Worm (Caenorhabditis elegans) whole organism, L2 larva: Measurements from ENCODE around the gene C40A11.2.

ENCODE experiments used
- F13H6.1 ChIP-seq: sonication (generic microtip); optimal IDR thresholded peaks from 2 replicates; lab custom pipeline; 2016; ENCODE audit warnings: missing genetic modification characterization, missing compliant biosample characterization
- R02D3.7 ChIP-seq: fragments of 150-350 bp; optimal IDR thresholded peaks from 2 replicates; lab custom pipeline; 2014; ENCODE audit warnings: missing biosample characterization, missing genetic modification characterization
- Y55F3AM.14 ChIP-seq: fragments of 200-800 bp; sonication (Bioruptor generic); optimal IDR thresholded peaks from 2 replicates; lab custom pipeline; 2018; ENCODE audit warnings: mild to moderate bottlenecking, missing genetic modification characterization, missing compliant biosample characterization
- ZK546.5 ChIP-seq: sonication (generic microtip); optimal IDR thresholded peaks from 2 replicates; lab custom pipeline; 2017; ENCODE audit warnings: missing biosample characterization, missing genetic modification characterization
- alr-1 ChIP-seq: fragments of 150-350 bp; optimal IDR thresholded peaks from 2 replicates; lab custom pipeline; 2014; ENCODE audit warnings: missing biosample characterization, missing genetic modification characterization
- aly-2 ChIP-seq: fragments of 150-350 bp; optimal IDR thresholded peaks from 2 replicates; lab custom pipeline; 2014; ENCODE audit warnings: missing biosample characterization, missing genetic modification characterization
- blmp-1 ChIP-seq: sonication (generic microtip); optimal IDR thresholded peaks from 2 replicates; lab custom pipeline; 2017; ENCODE audit warnings: missing genetic modification characterization, mild to moderate bottlenecking, missing compliant biosample characterization, antibody characterized with exemption, moderate library complexity; ENCODE audit not compliant: insufficient read depth
- ceh-16 ChIP-seq: fragments of 150-350 bp; optimal IDR thresholded peaks from 2 replicates; lab custom pipeline; 2014; ENCODE audit warnings: missing biosample characterization, missing genetic modification characterization
- crh-2 ChIP-seq: sonication (generic microtip); optimal IDR thresholded peaks from 2 replicates; lab custom pipeline; 2017; ENCODE audit warnings: missing biosample characterization, missing genetic modification characterization
- elt-1 ChIP-seq: fragments of 150-350 bp; optimal IDR thresholded peaks from 2 replicates; lab custom pipeline; 2014; ENCODE audit warnings: missing biosample characterization, missing genetic modification characterization
- fos-1 ChIP-seq: fragments of 150-350 bp; optimal IDR thresholded peaks from 2 replicates; lab custom pipeline; 2014; ENCODE audit warnings: missing biosample characterization, missing genetic modification characterization
- gmeb-1 ChIP-seq: fragments of 150-350 bp; optimal IDR thresholded peaks from 2 replicates; lab custom pipeline; 2014; ENCODE audit warnings: missing biosample characterization, missing genetic modification characterization
- lin-11 ChIP-seq: fragments of 150-350 bp; sonication (generic microtip); optimal IDR thresholded peaks from 2 replicates; lab custom pipeline; 2014; ENCODE audit warnings: missing biosample characterization, missing genetic modification characterization, inconsistent platforms, mixed read lengths
- lin-13 ChIP-seq: fragments of 150-350 bp; optimal IDR thresholded peaks from 2 replicates; lab custom pipeline; 2014; ENCODE audit warnings: missing biosample characterization, missing genetic modification reagents, missing genetic modification characterization
- lin-39 ChIP-seq: fragments of 150-350 bp; optimal IDR thresholded peaks from 2 replicates; lab custom pipeline; 2014; ENCODE audit warnings: missing biosample characterization, missing genetic modification reagents, missing genetic modification characterization
- lsy-2 ChIP-seq, 2 experiments: fragments of 150-350 bp in 1 of 2; sonication (generic microtip) in 1 of 2; optimal IDR thresholded peaks; 2 replicates each; lab custom pipeline; 2014 to 2017; ENCODE audit warnings: missing biosample characterization in 2 of 2, missing genetic modification characterization in 2 of 2
- mab-5 ChIP-seq: fragments of 150-350 bp; optimal IDR thresholded peaks from 2 replicates; lab custom pipeline; 2014; ENCODE audit warnings: missing biosample characterization, missing genetic modification characterization
- mbf-1 ChIP-seq: sonication (generic microtip); optimal IDR thresholded peaks from 2 replicates; lab custom pipeline; 2017; ENCODE audit warnings: missing biosample characterization, missing genetic modification characterization
- nhr-11 ChIP-seq: fragments of 150-350 bp; optimal IDR thresholded peaks from 2 replicates; lab custom pipeline; 2014; ENCODE audit warnings: missing biosample characterization, missing genetic modification characterization
- nhr-21 ChIP-seq: fragments of 150-350 bp; optimal IDR thresholded peaks from 2 replicates; lab custom pipeline; 2014; ENCODE audit warnings: missing biosample characterization, missing genetic modification characterization
- nhr-25 ChIP-seq: fragments of 150-350 bp; sonication (generic microtip); optimal IDR thresholded peaks from 3 replicates; lab custom pipeline; 2014; ENCODE audit warnings: missing biosample characterization, missing genetic modification characterization
- nhr-6 ChIP-seq: fragments of 150-350 bp; optimal IDR thresholded peaks from 2 replicates; lab custom pipeline; 2014; ENCODE audit warnings: missing biosample characterization, missing genetic modification characterization
- nhr-77 ChIP-seq: fragments of 150-350 bp; optimal IDR thresholded peaks from 2 replicates; lab custom pipeline; 2014; ENCODE audit warnings: missing biosample characterization, missing genetic modification characterization
- skn-1 ChIP-seq: sonication (generic microtip); optimal IDR thresholded peaks from 2 replicates; lab custom pipeline; 2017; ENCODE audit warnings: missing biosample characterization, missing genetic modification characterization
- sma-3 ChIP-seq: sonication (generic microtip); optimal IDR thresholded peaks from 2 replicates; lab custom pipeline; 2016; ENCODE audit warnings: missing genetic modification reagents, missing genetic modification characterization, missing compliant biosample characterization
- sma-9 ChIP-seq, 2 experiments: fragments of 150-350 bp in 1 of 2; sonication (generic microtip) in 1 of 2; optimal IDR thresholded peaks; 2 replicates each; lab custom pipeline; 2014 to 2016; ENCODE audit warnings: missing genetic modification characterization in 2 of 2, mild to moderate bottlenecking in 1 of 2, missing biosample characterization in 1 of 2, missing compliant biosample characterization in 1 of 2, missing genetic modification reagents in 1 of 2, moderate library complexity in 1 of 2
- unc-39 ChIP-seq: fragments of 150-350 bp; optimal IDR thresholded peaks from 2 replicates; lab custom pipeline; 2014; ENCODE audit warnings: missing biosample characterization, missing genetic modification characterization
- zag-1 ChIP-seq: fragments of 150-350 bp; optimal IDR thresholded peaks from 2 replicates; lab custom pipeline; 2014; ENCODE audit warnings: missing biosample characterization, missing genetic modification characterization
- ztf-1 ChIP-seq: fragments of 200-800 bp; sonication (Bioruptor generic); conservative IDR thresholded peaks from 2 replicates; pipeline ENCODE4 v1.3.6; 2022; ENCODE audit warnings: missing genetic modification characterization, missing compliant biosample characterization
- ztf-11 ChIP-seq: sonication (generic microtip); optimal IDR thresholded peaks from 2 replicates; lab custom pipeline; 2017; ENCODE audit warnings: missing biosample characterization, missing genetic modification characterization
- ztf-4 ChIP-seq: fragments of 150-350 bp; optimal IDR thresholded peaks from 2 replicates; lab custom pipeline; 2014; ENCODE audit warnings: missing biosample characterization, missing genetic modification characterization

Gene C40A11.2

DNA sequence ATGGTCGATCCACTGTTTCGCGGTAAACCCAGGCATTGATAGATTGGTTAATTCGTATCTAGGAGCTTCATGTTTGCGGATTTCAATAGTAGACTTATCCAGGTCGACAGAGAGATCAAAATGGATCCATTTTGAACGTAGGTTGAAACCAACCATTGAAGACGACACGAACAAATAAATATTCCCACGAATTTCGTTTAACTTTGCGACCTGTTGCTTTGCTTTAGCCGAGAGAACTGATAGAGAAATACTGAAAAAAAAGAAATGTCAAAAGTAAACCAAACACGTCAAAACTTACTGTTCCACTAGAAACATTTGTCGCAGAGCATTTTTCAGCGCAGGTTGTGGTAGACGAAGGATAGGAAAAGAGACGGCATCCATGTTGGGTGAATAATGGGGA is 21.6 kb downstream of the C40A11.2 start, which contains the start of gene fbxb-38:
Gene fbxb-38, minus strand, starts transcription at position 390 of the 400 bp plus-strand sequence.
- TF ChIP-seq fos-1 (tag; lab: Kevin White, UChicago): no peak
- no peak for TF ChIP-seq Y55F3AM.14 (GFP tag; lab: Kevin White, UChicago)

DNA sequence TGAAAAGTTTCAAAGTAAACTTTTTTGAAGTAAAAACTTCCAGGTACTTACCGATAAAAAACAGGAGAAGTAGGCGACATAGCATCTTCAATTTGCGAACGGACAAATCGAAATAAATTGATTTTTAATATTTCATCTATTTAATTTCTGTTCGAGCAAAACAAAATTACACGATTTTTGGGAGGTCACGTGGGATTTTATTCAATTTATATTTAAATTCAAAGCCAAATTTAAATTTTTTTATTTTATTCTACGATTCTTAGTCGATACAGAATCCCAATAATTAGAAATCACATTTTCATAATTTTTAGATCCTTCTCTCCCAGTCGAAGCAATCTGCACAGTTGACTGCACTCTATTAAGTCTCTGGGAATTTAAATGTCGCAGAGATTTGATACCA is 23.3 kb downstream of the C40A11.2 start, which contains the start of gene C33C12.12:
Gene C33C12.12, minus strand, starts transcription at position 101 of the 400 bp plus-strand sequence.
- TF ChIP-seq mbf-1 (tag; lab: Kevin White, UChicago) (no peak), ZK546.5 (tag; lab: Kevin White, UChicago) (no peak), sma-3 (GFP tag; lab: Kevin White, UChicago) (no peak), aly-2 (tag; lab: Kevin White, UChicago) (no peak), nhr-77 (no peak), skn-1 (tag; lab: Kevin White, UChicago) (no peak), sma-9 (GFP tag; optimal IDR thresholded peaks at IDR 0.05; lab: Kevin White, UChicago) (no peak), sma-9 (tag; optimal IDR thresholded peaks at IDR 0.05; lab: Kevin White, UChicago) (no peak), Y55F3AM.14 (GFP tag; lab: Kevin White, UChicago) (no peak), nhr-6 (tag; lab: Kevin White, UChicago) (no peak), lsy-2 (tag; optimal IDR thresholded peaks at IDR 0.05; lab: Kevin White, UChicago) (no peak), crh-2 (tag; lab: Kevin White, UChicago) (no peak), lin-11 (no peak), ztf-1 (GFP tag; lab: Robert Waterston, UW) (no peak), fos-1 (tag; lab: Kevin White, UChicago) (no peak), nhr-21 (tag; lab: Kevin White, UChicago) (no peak), nhr-11 (tag; lab: Kevin White, UChicago) (no peak), mab-5 (no peak), blmp-1 (tag; lab: Kevin White, UChicago) (no peak), ceh-16 (tag; lab: Kevin White, UChicago) (no peak), nhr-25 (tag; lab: Kevin White, UChicago) (no peak)

DNA sequence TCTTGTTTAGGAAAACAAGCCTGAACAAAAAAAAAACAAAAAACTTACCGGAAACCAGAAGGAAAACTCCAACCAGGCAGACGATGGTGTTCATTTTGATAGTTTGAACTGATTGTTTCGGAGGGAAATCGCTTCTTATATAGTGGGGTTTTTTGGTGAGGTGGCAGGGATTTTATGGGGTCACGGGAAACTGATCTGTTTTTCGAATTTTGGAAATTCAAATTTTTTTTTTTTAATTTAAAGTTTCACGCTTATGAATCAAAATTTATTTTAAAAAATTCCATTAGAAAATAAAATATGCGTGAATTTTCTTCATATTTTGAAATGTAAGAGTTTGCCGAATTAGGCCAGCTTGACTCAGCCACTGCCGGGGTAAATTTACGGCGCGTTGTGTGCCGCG is 28.6 kb downstream of the C40A11.2 start, which contains the start of gene C33C12.7:
Gene C33C12.7, minus strand, starts transcription at position 101 of the 400 bp plus-strand sequence.
- TF ChIP-seq alr-1 (tag; lab: Kevin White, UChicago): no peak
- TF ChIP-seq, all 48 proteins: peak for 0

DNA sequence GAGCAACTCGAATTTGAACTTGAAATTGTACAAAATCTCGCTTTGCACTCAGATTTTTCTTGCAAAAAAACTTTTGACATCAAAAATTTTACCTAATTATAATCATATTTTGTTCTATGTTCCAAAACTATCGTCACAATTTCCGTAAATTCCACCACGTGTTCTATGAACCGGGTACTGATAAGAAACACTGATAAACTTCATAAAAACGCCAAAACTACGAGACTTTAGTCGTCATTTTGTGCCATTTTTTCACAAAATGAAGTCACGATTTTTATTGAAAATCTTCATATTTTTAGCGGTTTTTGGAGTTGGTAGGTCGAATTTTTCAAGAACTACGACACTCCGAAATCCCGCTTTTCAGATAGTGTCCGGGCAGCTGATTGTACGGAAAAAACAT is 29.9 kb downstream of the C40A11.2 start, which contains the start of gene gba-1:
Gene gba-1, plus strand, starts transcription at position 54 of the 400 bp plus-strand sequence.
- TF ChIP-seq nhr-11 (tag; lab: Kevin White, UChicago) (no peak), fos-1 (tag; lab: Kevin White, UChicago) (peak; percentile 30), sma-3 (GFP tag; lab: Kevin White, UChicago) (no peak), mab-5 (no peak), lin-13 (GFP tag; lab: Kevin White, UChicago) (no peak), gmeb-1 (tag; lab: Kevin White, UChicago) (no peak), F13H6.1 (no peak), elt-1 (tag; lab: Kevin White, UChicago) (no peak), ztf-4 (tag; lab: Kevin White, UChicago) (no peak), sma-9 (GFP tag; optimal IDR thresholded peaks at IDR 0.05; lab: Kevin White, UChicago) (no peak), sma-9 (tag; optimal IDR thresholded peaks at IDR 0.05; lab: Kevin White, UChicago) (no peak), blmp-1 (tag; lab: Kevin White, UChicago) (no peak), crh-2 (tag; lab: Kevin White, UChicago) (peak; percentile 10), lin-39 (no peak), skn-1 (tag; lab: Kevin White, UChicago) (no peak), lsy-2 (tag; optimal IDR thresholded peaks at IDR 0.05; lab: Kevin White, UChicago) (no peak), ceh-16 (tag; lab: Kevin White, UChicago) (no peak)
- TF ChIP-seq, all 48 proteins: peak for 2

DNA sequence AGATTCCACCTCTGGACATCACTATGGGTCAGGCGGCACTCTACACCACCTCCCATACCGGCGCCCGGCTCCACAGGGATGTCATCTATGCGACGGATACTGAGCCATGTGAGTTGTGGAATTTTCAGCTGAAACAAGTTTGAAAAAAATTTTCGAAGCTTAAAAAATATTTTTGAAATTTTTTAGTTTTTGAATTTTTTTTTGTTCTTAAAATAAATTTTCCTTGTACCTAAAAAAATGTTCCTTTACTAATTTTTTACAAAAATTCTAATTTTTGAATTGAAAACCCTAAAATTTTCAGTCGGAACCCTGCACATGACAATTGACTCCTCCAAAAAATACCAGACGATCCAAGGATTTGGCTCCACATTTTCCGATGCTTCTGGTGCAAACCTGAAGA is 31.0 kb downstream of the C40A11.2 start:
- TF ChIP-seq skn-1 (tag; lab: Kevin White, UChicago) (no peak), R02D3.7 (tag; lab: Kevin White, UChicago) (no peak), zag-1 (tag; lab: Kevin White, UChicago) (no peak), sma-9 (GFP tag; optimal IDR thresholded peaks at IDR 0.05; lab: Kevin White, UChicago) (no peak), sma-9 (tag; optimal IDR thresholded peaks at IDR 0.05; lab: Kevin White, UChicago) (no peak), unc-39 (tag; lab: Kevin White, UChicago) (no peak), ztf-11 (tag; lab: Kevin White, UChicago) (no peak)
